Worm (Caenorhabditis elegans) whole organism, mixed stage, embryonic: Measurements from ENCODE around the gene M03F8.7.

ENCODE experiments used
- M03D4.4 ChIP-seq: sonication (generic microtip); optimal IDR thresholded peaks from 2 replicates; lab custom pipeline; 2017; ENCODE audit warnings: mild to moderate bottlenecking, missing genetic modification characterization, missing compliant biosample characterization
- blmp-1 ChIP-seq: fragments of 150-350 bp; optimal IDR thresholded peaks from 2 replicates; lab custom pipeline; 2014; ENCODE audit warnings: missing biosample characterization, missing genetic modification characterization
- ceh-39 ChIP-seq: fragments of 150-350 bp; optimal IDR thresholded peaks from 2 replicates; lab custom pipeline; 2014; ENCODE audit warnings: missing biosample characterization, missing genetic modification characterization
- ceh-43 ChIP-seq: fragments of 200-800 bp; sonication (Bioruptor generic); optimal IDR thresholded peaks from 2 replicates; lab custom pipeline; 2018; ENCODE audit warnings: mild to moderate bottlenecking, missing genetic modification characterization, moderate library complexity, missing compliant biosample characterization
- ceh-83 ChIP-seq: fragments of 200-800 bp; sonication (Bioruptor generic); optimal IDR thresholded peaks from 2 replicates; lab custom pipeline; 2018; ENCODE audit warnings: mild to moderate bottlenecking, missing genetic modification characterization, missing compliant biosample characterization
- ces-1 ChIP-seq: fragments of 150-350 bp; optimal IDR thresholded peaks from 2 replicates; lab custom pipeline; 2014; ENCODE audit warnings: missing biosample characterization, missing genetic modification reagents, missing genetic modification characterization
- cnd-1 ChIP-seq: fragments of 200-800 bp; sonication (Bioruptor generic); optimal IDR thresholded peaks from 2 replicates; lab custom pipeline; 2018; ENCODE audit warnings: mild to moderate bottlenecking, missing genetic modification characterization, missing compliant biosample characterization
- elt-3 ChIP-seq: fragments of 150-350 bp; optimal IDR thresholded peaks from 2 replicates; lab custom pipeline; 2014; ENCODE audit warnings: missing biosample characterization, missing genetic modification characterization
- flh-1 ChIP-seq: fragments of 200-800 bp; sonication (Bioruptor generic); optimal IDR thresholded peaks from 2 replicates; lab custom pipeline; 2018; ENCODE audit warnings: mild to moderate bottlenecking, missing genetic modification characterization, moderate library complexity, missing compliant biosample characterization
- ham-2 ChIP-seq: fragments of 200-800 bp; sonication (Bioruptor generic); optimal IDR thresholded peaks from 2 replicates; lab custom pipeline; 2018; ENCODE audit warnings: mild to moderate bottlenecking, missing genetic modification characterization, missing compliant biosample characterization
- hlh-1 ChIP-seq: fragments of 150-350 bp; optimal IDR thresholded peaks from 2 replicates; lab custom pipeline; 2014; ENCODE audit warnings: missing biosample characterization, missing genetic modification reagents, missing genetic modification characterization
- lin-13 ChIP-seq: fragments of 150-350 bp; optimal IDR thresholded peaks from 2 replicates; lab custom pipeline; 2014; ENCODE audit warnings: missing biosample characterization, missing genetic modification characterization
- lin-32 ChIP-seq: fragments of 200-800 bp; sonication (Bioruptor generic); optimal IDR thresholded peaks from 2 replicates; lab custom pipeline; 2018; ENCODE audit warnings: mild to moderate bottlenecking, missing genetic modification characterization, missing compliant biosample characterization
- lsy-2 ChIP-seq: fragments of 150-350 bp; optimal IDR thresholded peaks from 2 replicates; lab custom pipeline; 2014; ENCODE audit warnings: missing biosample characterization, missing genetic modification characterization
- mab-5 ChIP-seq: fragments of 150-350 bp; optimal IDR thresholded peaks from 2 replicates; lab custom pipeline; 2014; ENCODE audit warnings: missing biosample characterization, missing genetic modification characterization
- mep-1 ChIP-seq: fragments of 150-350 bp; optimal IDR thresholded peaks from 2 replicates; lab custom pipeline; 2017; ENCODE audit warnings: missing biosample characterization, missing genetic modification reagents, missing genetic modification characterization, inconsistent platforms
- mls-2 ChIP-seq: sonication (generic microtip); optimal IDR thresholded peaks from 2 replicates; lab custom pipeline; 2016; ENCODE audit warnings: mild to moderate bottlenecking, missing genetic modification characterization, moderate library complexity, missing compliant biosample characterization
- nhr-2 ChIP-seq: fragments of 150-350 bp; optimal IDR thresholded peaks from 2 replicates; lab custom pipeline; 2014; ENCODE audit warnings: missing biosample characterization, missing genetic modification characterization
- nhr-237 ChIP-seq: fragments of 150-350 bp; optimal IDR thresholded peaks from 2 replicates; lab custom pipeline; 2014; ENCODE audit warnings: missing biosample characterization, missing genetic modification characterization
- nhr-28 ChIP-seq: fragments of 150-350 bp; optimal IDR thresholded peaks from 2 replicates; lab custom pipeline; 2014; ENCODE audit warnings: missing biosample characterization, missing genetic modification characterization
- nhr-76 ChIP-seq: sonication (generic microtip); optimal IDR thresholded peaks from 2 replicates; lab custom pipeline; 2017; ENCODE audit warnings: missing biosample characterization, missing genetic modification characterization
- pha-4 ChIP-seq: fragments of 150-350 bp; optimal IDR thresholded peaks from 2 replicates; lab custom pipeline; 2018; ENCODE audit warnings: missing biosample characterization, missing genetic modification reagents, missing genetic modification characterization
- sem-2 ChIP-seq: fragments of 200-800 bp; sonication (Bioruptor generic); optimal IDR thresholded peaks from 2 replicates; lab custom pipeline; 2018; ENCODE audit warnings: mild to moderate bottlenecking, missing genetic modification characterization, missing compliant biosample characterization
- snpc-4 ChIP-seq: fragments of 150-350 bp; optimal IDR thresholded peaks from 2 replicates; lab custom pipeline; 2014; ENCODE audit warnings: missing biosample characterization, missing genetic modification characterization
- sptf-1 ChIP-seq: sonication (generic microtip); optimal IDR thresholded peaks from 2 replicates; lab custom pipeline; 2017; ENCODE audit warnings: mild to moderate bottlenecking, missing genetic modification characterization, moderate library complexity, missing compliant biosample characterization
- tbx-8 ChIP-seq: fragments of 200-800 bp; sonication (Bioruptor generic); optimal IDR thresholded peaks from 2 replicates; lab custom pipeline; 2018; ENCODE audit warnings: mild to moderate bottlenecking, missing genetic modification characterization, moderate library complexity, missing compliant biosample characterization
- unc-120 ChIP-seq: sonication (generic microtip); optimal IDR thresholded peaks from 2 replicates; lab custom pipeline; 2017; ENCODE audit warnings: missing genetic modification characterization, missing compliant biosample characterization; ENCODE audit not compliant: poor library complexity, severe bottlenecking
- unc-39 ChIP-seq: fragments of 150-350 bp; optimal IDR thresholded peaks from 2 replicates; lab custom pipeline; 2014; ENCODE audit warnings: missing biosample characterization, missing genetic modification characterization
- unc-62 ChIP-seq: fragments of 150-350 bp; optimal IDR thresholded peaks from 2 replicates; lab custom pipeline; 2014; ENCODE audit warnings: missing biosample characterization, missing genetic modification reagents, missing genetic modification characterization
- zip-8 ChIP-seq: fragments of 150-350 bp; optimal IDR thresholded peaks from 2 replicates; lab custom pipeline; 2014; ENCODE audit warnings: missing biosample characterization, missing genetic modification characterization

Gene M03F8.7

DNA sequence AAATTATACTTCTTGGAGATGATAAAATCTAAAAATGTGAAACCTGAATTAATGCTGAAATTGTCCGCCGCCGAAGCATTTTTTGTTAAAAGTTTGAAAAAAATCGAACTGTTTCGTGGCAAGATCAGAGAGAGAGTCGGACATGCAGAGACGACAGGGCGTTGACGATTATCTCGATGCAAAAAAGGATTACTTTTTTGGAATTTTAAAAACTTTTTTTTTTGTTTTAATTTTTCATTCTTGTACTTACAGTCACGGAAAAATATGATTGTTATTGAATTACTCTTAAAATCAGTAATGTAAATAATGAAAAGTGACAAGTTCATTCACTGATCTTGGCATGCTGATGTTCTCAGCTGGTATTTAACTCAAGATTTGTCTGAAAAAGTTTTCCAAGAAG lies at the start of gene M03F8.7, which contains the start of gene M03F8.5:
Gene M03F8.7, plus strand, starts transcription at position 249 of the 400 bp plus-strand sequence.
Gene M03F8.5, minus strand, starts transcription at position 101 of the 400 bp plus-strand sequence.
- no peak for TF ChIP-seq nhr-28 (tag; lab: Kevin White, UChicago)
- no peak for TF ChIP-seq snpc-4 (tag; lab: Kevin White, UChicago)
- TF ChIP-seq lin-32 (GFP tag; lab: Kevin White, UChicago) = no peak
- TF ChIP-seq hlh-1 (tag; lab: Kevin White, UChicago) = no peak
- TF ChIP-seq mep-1 (tag; lab: Kevin White, UChicago) = no peak
- TF ChIP-seq ces-1 = no peak
- TF ChIP-seq unc-62 (GFP tag; lab: Kevin White, UChicago) = no peak
- no peak for TF ChIP-seq lsy-2 (tag; lab: Kevin White, UChicago)
- no peak for TF ChIP-seq sem-2 (GFP tag; lab: Kevin White, UChicago)
- no peak for TF ChIP-seq nhr-237 (tag; lab: Kevin White, UChicago)
- TF ChIP-seq ceh-83 (GFP tag; lab: Kevin White, UChicago) = no peak
- no peak for TF ChIP-seq mls-2 (tag; lab: Kevin White, UChicago)
- TF ChIP-seq ceh-43 (GFP tag; lab: Kevin White, UChicago) = no peak
- no peak for TF ChIP-seq ceh-39
- no peak for TF ChIP-seq nhr-2 (tag; lab: Kevin White, UChicago)
- TF ChIP-seq, all 35 proteins: peak for 0

DNA sequence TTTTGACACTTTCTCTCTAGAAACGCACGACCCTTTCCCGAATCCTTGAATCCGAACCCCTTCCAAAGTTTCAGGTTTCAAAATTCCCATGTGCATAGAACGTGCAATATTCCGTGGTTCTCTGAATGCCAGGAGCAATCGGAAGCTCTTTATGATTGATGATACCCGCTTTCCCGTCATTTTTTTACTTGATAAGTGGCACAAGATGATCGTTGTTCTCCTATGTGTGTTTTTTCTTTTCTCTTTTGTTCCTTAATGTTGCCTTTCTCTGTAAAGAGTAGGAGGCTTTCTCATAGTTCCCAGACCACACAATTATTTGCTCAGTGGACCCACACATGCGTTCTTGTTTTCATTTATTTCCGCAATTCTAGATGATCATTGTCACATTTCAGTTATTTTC lies 47.9 kb upstream of the M03F8.7 start:
- TF ChIP-seq ceh-83 (GFP tag; lab: Kevin White, UChicago) (no peak), unc-62 (GFP tag; lab: Kevin White, UChicago) (no peak)

DNA sequence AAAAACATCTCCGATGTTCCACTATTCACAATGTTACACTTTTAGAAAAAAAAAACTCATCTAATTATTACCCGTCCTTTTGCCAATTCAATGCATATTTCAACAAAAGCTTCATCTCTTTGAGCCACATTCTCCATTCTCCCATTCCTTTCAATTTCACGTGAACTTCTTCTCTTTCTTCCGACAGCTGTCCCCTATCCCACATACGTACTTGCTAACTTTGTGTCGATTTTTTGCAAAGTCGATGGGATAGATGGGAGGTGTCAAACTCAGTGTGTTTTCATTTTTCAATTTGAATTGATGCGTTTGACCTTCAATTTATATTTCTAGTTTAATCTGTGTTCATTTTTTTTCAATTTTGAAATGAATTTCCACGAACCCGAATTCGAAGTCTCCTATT lies 45.5 kb upstream of the M03F8.7 start:
- TF ChIP-seq ham-2 (GFP tag; lab: Kevin White, UChicago) (no peak), hlh-1 (tag; lab: Kevin White, UChicago) (peak; percentile 32)

DNA sequence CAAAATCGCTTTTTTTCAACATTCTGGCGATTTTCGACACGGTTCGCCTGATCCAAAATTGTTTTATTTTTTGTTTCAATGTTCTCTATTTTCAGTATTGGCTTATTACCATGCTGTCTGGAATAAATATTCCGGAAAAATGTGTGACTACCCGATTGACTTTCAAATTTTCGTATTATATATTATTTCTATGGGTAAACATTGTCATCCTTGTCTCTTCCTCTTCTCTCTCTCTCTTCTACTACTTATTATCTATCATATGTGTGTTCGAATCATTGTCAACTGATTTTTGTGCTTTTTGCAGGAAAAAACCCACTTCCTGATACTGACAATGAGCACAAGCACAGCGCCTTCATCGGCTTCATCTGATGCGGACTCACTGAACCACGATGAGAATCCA lies 43.7 kb upstream of the M03F8.7 start, which contains the start of gene C04E6.7:
Gene C04E6.7, plus strand, starts transcription at position 301 of the 400 bp plus-strand sequence.
- TF ChIP-seq mls-2 (tag; lab: Kevin White, UChicago) (no peak), elt-3 (tag; lab: Kevin White, UChicago) (no peak), ces-1 (no peak), lsy-2 (tag; lab: Kevin White, UChicago) (no peak), zip-8 (tag; lab: Kevin White, UChicago) (no peak), sptf-1 (tag; lab: Kevin White, UChicago) (no peak), ham-2 (GFP tag; lab: Kevin White, UChicago) (no peak), lin-13 (tag; lab: Kevin White, UChicago) (no peak), pha-4 (tag; lab: Kevin White, UChicago) (no peak), ceh-43 (GFP tag; lab: Kevin White, UChicago) (no peak), unc-39 (tag; lab: Kevin White, UChicago) (no peak), mep-1 (tag; lab: Kevin White, UChicago) (no peak)

DNA sequence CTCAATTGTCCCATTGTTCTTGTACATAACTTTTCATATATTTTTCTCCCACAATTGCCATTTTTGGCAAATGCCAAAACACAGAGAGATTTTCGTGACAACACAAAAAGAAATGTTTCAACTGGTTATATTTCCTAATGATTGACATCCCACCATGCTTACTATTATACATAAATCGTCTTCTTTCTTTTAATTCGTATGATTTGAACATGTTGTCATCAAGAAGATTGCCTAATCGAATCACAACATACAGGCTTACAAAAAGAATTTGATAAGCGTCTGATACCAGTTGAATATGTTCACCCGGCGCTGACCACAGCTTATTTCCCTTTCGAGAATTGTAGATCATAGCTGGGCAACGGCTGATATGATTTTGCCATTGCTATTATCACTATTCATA lies 41.7 kb upstream of the M03F8.7 start, which contains the start of gene grd-9:
Gene grd-9, plus strand, starts transcription at position 301 of the 400 bp plus-strand sequence.
- no peak for TF ChIP-seq unc-120
- TF ChIP-seq M03D4.4 (tag; lab: Kevin White, UChicago) = no peak
- TF ChIP-seq unc-62 (GFP tag; lab: Kevin White, UChicago) = no peak
- no peak for TF ChIP-seq mab-5 (tag; lab: Kevin White, UChicago)
- no peak for TF ChIP-seq mep-1 (tag; lab: Kevin White, UChicago)
- TF ChIP-seq ces-1 = no peak
- TF ChIP-seq flh-1 = no peak
- TF ChIP-seq ceh-43 (GFP tag; lab: Kevin White, UChicago) = no peak
- TF ChIP-seq nhr-237 (tag; lab: Kevin White, UChicago) = no peak
- TF ChIP-seq cnd-1 (tag; lab: Kevin White, UChicago) = no peak
- TF ChIP-seq hlh-1 (tag; lab: Kevin White, UChicago) = no peak
- TF ChIP-seq lin-13 (tag; lab: Kevin White, UChicago) = no peak

DNA sequence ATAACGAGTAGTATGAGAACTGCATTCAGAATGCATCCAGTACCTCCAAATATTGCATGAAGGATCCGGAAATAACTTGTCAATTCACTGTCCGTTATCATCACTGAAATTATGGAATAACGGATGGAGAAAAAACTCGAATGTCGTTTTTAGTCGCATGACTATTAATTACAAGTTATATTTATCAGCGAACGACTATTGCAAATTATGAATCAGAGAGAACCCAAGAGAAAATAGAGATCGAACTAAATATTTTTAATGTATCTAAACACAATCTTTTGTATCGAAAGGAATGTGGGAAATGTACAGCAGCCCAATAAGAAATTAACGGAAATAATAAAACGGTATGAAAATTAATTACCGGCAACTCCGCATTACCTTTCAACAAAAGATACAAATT lies 36.8 kb upstream of the M03F8.7 start, which contains the start of gene srd-16:
Gene srd-16, minus strand, starts transcription at position 101 of the 400 bp plus-strand sequence.
- TF ChIP-seq mep-1 (tag; lab: Kevin White, UChicago) = no peak
- no peak for TF ChIP-seq snpc-4 (tag; lab: Kevin White, UChicago)
- no peak for TF ChIP-seq ces-1
- TF ChIP-seq tbx-8 (GFP tag; lab: Kevin White, UChicago) = no peak
- TF ChIP-seq nhr-2 (tag; lab: Kevin White, UChicago) = no peak
- TF ChIP-seq unc-39 (tag; lab: Kevin White, UChicago) = no peak
- TF ChIP-seq ham-2 (GFP tag; lab: Kevin White, UChicago) = no peak
- no peak for TF ChIP-seq unc-120
- TF ChIP-seq sem-2 (GFP tag; lab: Kevin White, UChicago) = no peak
- TF ChIP-seq sptf-1 (tag; lab: Kevin White, UChicago) = no peak
- no peak for TF ChIP-seq zip-8 (tag; lab: Kevin White, UChicago)
- no peak for TF ChIP-seq nhr-76 (tag; lab: Kevin White, UChicago)
- TF ChIP-seq lin-32 (GFP tag; lab: Kevin White, UChicago) = no peak
- no peak for TF ChIP-seq hlh-1 (tag; lab: Kevin White, UChicago)
- TF ChIP-seq mls-2 (tag; lab: Kevin White, UChicago) = no peak
- TF ChIP-seq blmp-1 (tag; lab: Kevin White, UChicago) = no peak
- no peak for TF ChIP-seq mab-5 (tag; lab: Kevin White, UChicago)
- TF ChIP-seq unc-62 (GFP tag; lab: Kevin White, UChicago) = no peak
